Worm (Caenorhabditis elegans) whole organism, L3 larva: Measurements from ENCODE around the gene lbp-9.

Experiments used
- elt-3 ChIP-seq, 3 experiments: fragments of 150-350 bp in 1 of 3; sonication (generic microtip) in 2 of 3; optimal IDR thresholded peaks; 2 replicates in 2 of 3; 4 replicates in 1 of 3; lab custom pipeline; 2014 to 2017; ENCODE audit warnings: missing biosample characterization in 3 of 3, missing genetic modification characterization in 3 of 3
- mml-1 ChIP-seq: fragments of 150-350 bp; sonication (generic microtip); optimal IDR thresholded peaks from 3 replicates; lab custom pipeline; 2014; ENCODE audit warnings: missing biosample characterization, missing genetic modification characterization
- nhr-237 ChIP-seq: fragments of 150-350 bp; optimal IDR thresholded peaks from 2 replicates; lab custom pipeline; 2014; ENCODE audit warnings: missing biosample characterization, missing genetic modification characterization
- pqm-1 ChIP-seq: fragments of 150-350 bp; optimal IDR thresholded peaks from 2 replicates; lab custom pipeline; 2017; ENCODE audit warnings: missing biosample characterization, missing genetic modification characterization, inconsistent platforms
- unc-39 ChIP-seq: sonication (generic microtip); optimal IDR thresholded peaks from 4 replicates; lab custom pipeline; 2017; ENCODE audit warnings: missing biosample characterization, missing genetic modification characterization

DNA sequence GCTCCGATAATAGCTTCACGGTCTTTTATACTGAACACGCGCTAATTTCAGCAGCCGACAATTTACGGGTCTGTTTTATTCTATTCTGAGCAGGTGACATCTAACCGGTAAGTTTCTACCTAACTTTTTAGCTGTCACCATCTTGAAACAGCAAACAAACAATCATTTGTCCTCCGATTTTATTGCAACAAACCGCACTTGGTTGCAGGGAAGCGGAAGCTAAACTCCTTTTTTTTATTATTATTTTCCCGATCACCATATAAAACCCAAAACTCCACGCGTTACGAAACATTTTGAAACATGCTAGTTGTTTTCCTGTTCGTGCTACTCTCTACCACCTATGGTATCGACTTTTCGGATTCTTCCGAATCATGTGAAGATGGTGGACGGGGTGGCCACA is 29.4 kb downstream of the lbp-9 start, which contains the start of gene clec-208:
- TF ChIP-seq mml-1 (tag; lab: Kevin White, UChicago) = no peak
- TF ChIP-seq elt-3 (tag; optimal IDR thresholded peaks at IDR 0.05; lab: Kevin White, UChicago) = no peak
- no peak for TF ChIP-seq pqm-1 (tag; lab: Kevin White, UChicago)
- TF ChIP-seq nhr-237 (tag; lab: Kevin White, UChicago) = no peak
- no peak for TF ChIP-seq unc-39
